Worm (Caenorhabditis elegans) whole organism, L4 larva: ENCODE measurements around the gene H14A12.3.
A peak's percentile ranks its signal among the peaks of the same experiment; 100 is the strongest.

Experiments
- D1046.2 ChIP-seq: fragments of 200-800 bp; sonication (Bioruptor generic); IDR thresholded peaks from 2 replicates; pipeline ENCODE4 v1.3.6; 2022; ENCODE audit warnings: missing genetic modification characterization, missing compliant biosample characterization
- F10B5.3 ChIP-seq: sonication (generic microtip); optimal IDR thresholded peaks from 2 replicates; lab custom pipeline; 2016; ENCODE audit warnings: mild to moderate bottlenecking, missing genetic modification characterization, missing compliant biosample characterization
- F37D6.2 ChIP-seq: sonication (generic microtip); optimal IDR thresholded peaks from 2 replicates; lab custom pipeline; 2016; ENCODE audit warnings: mild to moderate bottlenecking, missing genetic modification characterization, missing compliant biosample characterization
- F44E2.7 ChIP-seq: fragments of 200-800 bp; sonication (Bioruptor generic); IDR thresholded peaks from 2 replicates; pipeline ENCODE4 v2.1.2; 2022; ENCODE audit warnings: missing genetic modification characterization, missing compliant biosample characterization
- F49E8.2 ChIP-seq: sonication (generic microtip); optimal IDR thresholded peaks from 2 replicates; lab custom pipeline; 2016; ENCODE audit warnings: missing compliant biosample characterization, mild to moderate bottlenecking, missing genetic modification characterization, borderline replicate concordance
- R02D3.7 ChIP-seq: fragments of 150-350 bp; sonication (generic microtip); optimal IDR thresholded peaks from 3 replicates; lab custom pipeline; 2014; ENCODE audit warnings: missing biosample characterization, missing genetic modification characterization
- T20F7.1 ChIP-seq: fragments of 200-800 bp; sonication (Bioruptor generic); optimal IDR thresholded peaks from 2 replicates; lab custom pipeline; 2018; ENCODE audit warnings: mild to moderate bottlenecking, missing genetic modification characterization, missing compliant biosample characterization
- Y105C5A.15 ChIP-seq: fragments of 200-800 bp; sonication (Bioruptor generic); IDR thresholded peaks from 2 replicates; pipeline ENCODE4 v1.3.6; 2022; ENCODE audit warnings: missing genetic modification characterization, missing compliant biosample characterization
- Y5F2A.4 ChIP-seq: fragments of 200-800 bp; sonication (Bioruptor generic); optimal IDR thresholded peaks from 2 replicates; lab custom pipeline; 2018; ENCODE audit warnings: mild to moderate bottlenecking, missing genetic modification characterization, missing compliant biosample characterization
- Y75B8A.6 ChIP-seq: fragments of 200-800 bp; sonication (Bioruptor generic); IDR thresholded peaks from 2 replicates; pipeline ENCODE4 v1.3.6; 2022; ENCODE audit warnings: missing genetic modification reagents, missing genetic modification characterization, missing compliant biosample characterization
- ZK546.5 ChIP-seq, 2 experiments: sonication (generic microtip); optimal IDR thresholded peaks; 2 replicates each; lab custom pipeline; 2017; ENCODE audit warnings: missing biosample characterization in 2 of 2, missing genetic modification characterization in 2 of 2
- aha-1 ChIP-seq: fragments of 150-350 bp; peaks from one replicate; lab custom pipeline; 2014; ENCODE audit warnings: missing biosample characterization, missing genetic modification characterization
- ama-1 ChIP-seq: fragments of 150-350 bp; optimal IDR thresholded peaks from 2 replicates; lab custom pipeline; 2014; ENCODE audit warnings: inconsistent platforms, mixed read lengths
- attf-4 ChIP-seq: sonication (generic microtip); optimal IDR thresholded peaks from 3 replicates; lab custom pipeline; 2017; ENCODE audit warnings: missing biosample characterization, missing genetic modification characterization
- ceh-20 ChIP-seq: fragments of 200-800 bp; sonication (Bioruptor generic); IDR thresholded peaks from 2 replicates; pipeline ENCODE4 v1.3.6; 2022; ENCODE audit warnings: missing genetic modification reagents, missing genetic modification characterization, missing compliant biosample characterization
- ceh-32 ChIP-seq: sonication (generic microtip); optimal IDR thresholded peaks from 2 replicates; lab custom pipeline; 2016; ENCODE audit warnings: mild to moderate bottlenecking, missing genetic modification characterization, missing compliant biosample characterization; ENCODE audit not compliant: poor library complexity
- ceh-62 ChIP-seq: sonication (generic microtip); optimal IDR thresholded peaks from 2 replicates; lab custom pipeline; 2017; ENCODE audit warnings: missing biosample characterization, missing genetic modification characterization
- ces-1 ChIP-seq: fragments of 150-350 bp; sonication (generic microtip); optimal IDR thresholded peaks from 4 replicates; lab custom pipeline; 2014; ENCODE audit warnings: missing biosample characterization, missing genetic modification reagents, missing genetic modification characterization
- daf-8 ChIP-seq: fragments of 200-800 bp; sonication (Bioruptor generic); IDR thresholded peaks from 2 replicates; pipeline ENCODE4 v1.3.6; 2022; ENCODE audit warnings: missing genetic modification characterization, missing compliant biosample characterization
- dmd-8 ChIP-seq: fragments of 200-800 bp; sonication (Bioruptor generic); IDR thresholded peaks from 2 replicates; pipeline ENCODE4 v1.3.6; 2022; ENCODE audit warnings: missing genetic modification characterization, missing compliant biosample characterization
- dmd-9 ChIP-seq: fragments of 200-800 bp; sonication (Bioruptor generic); IDR thresholded peaks from 2 replicates; pipeline ENCODE4 v1.3.6; 2022; ENCODE audit warnings: missing genetic modification reagents, missing genetic modification characterization, missing compliant biosample characterization
- dpl-1 ChIP-seq: fragments of 150-350 bp; optimal IDR thresholded peaks from 2 replicates; lab custom pipeline; 2014; ENCODE audit warnings: missing biosample characterization, missing genetic modification reagents, missing genetic modification characterization
- egl-43 ChIP-seq: fragments of 200-800 bp; sonication (Bioruptor generic); IDR thresholded peaks from 2 replicates; pipeline ENCODE4 v1.3.6; 2022; ENCODE audit warnings: missing genetic modification reagents, missing genetic modification characterization, missing compliant biosample characterization
- gei-8 ChIP-seq: fragments of 200-800 bp; sonication (Bioruptor generic); optimal IDR thresholded peaks from 2 replicates; lab custom pipeline; 2018; ENCODE audit warnings: mild to moderate bottlenecking, missing genetic modification characterization, missing compliant biosample characterization
- hif-1 ChIP-seq, 2 experiments: sonication (generic microtip); optimal IDR thresholded peaks; 2 replicates each; lab custom pipeline; 2016 to 2017; ENCODE audit warnings: missing compliant biosample characterization in 2 of 2, missing genetic modification characterization in 2 of 2, missing genetic modification reagents in 2 of 2, missing genotype in 2 of 2, mild to moderate bottlenecking in 1 of 2
- hlh-30 ChIP-seq: sonication (generic microtip); optimal IDR thresholded peaks from 2 replicates; lab custom pipeline; 2017; ENCODE audit warnings: antibody characterized with exemption, mild to moderate bottlenecking, missing genetic modification characterization, missing compliant biosample characterization; ENCODE audit not compliant: insufficient read depth
- lin-1 ChIP-seq: fragments of 200-800 bp; sonication (Bioruptor generic); IDR thresholded peaks from 2 replicates; pipeline ENCODE4 v1.3.6; 2022; ENCODE audit warnings: missing genetic modification reagents, missing genetic modification characterization, missing compliant biosample characterization
- lin-13 ChIP-seq: fragments of 150-350 bp; optimal IDR thresholded peaks from 2 replicates; lab custom pipeline; 2014; ENCODE audit warnings: missing biosample characterization, missing genetic modification reagents, missing genetic modification characterization
- lin-39 ChIP-seq: fragments of 150-350 bp; optimal IDR thresholded peaks from 2 replicates; lab custom pipeline; 2014; ENCODE audit warnings: missing biosample characterization, missing genetic modification reagents, missing genetic modification characterization
- madf-9 ChIP-seq: fragments of 200-800 bp; sonication (Bioruptor generic); conservative IDR thresholded peaks from 2 replicates; pipeline ENCODE4 v1.3.6; 2022; ENCODE audit warnings: missing genetic modification reagents, missing genetic modification characterization, missing compliant biosample characterization
- mdt-29 ChIP-seq: fragments of 200-800 bp; sonication (Bioruptor generic); IDR thresholded peaks from 2 replicates; pipeline ENCODE4 v1.3.6; 2022; ENCODE audit warnings: missing genetic modification reagents, missing genetic modification characterization, missing compliant biosample characterization
- mxl-3 ChIP-seq: fragments of 200-800 bp; sonication (Bioruptor generic); optimal IDR thresholded peaks from 2 replicates; lab custom pipeline; 2018; ENCODE audit warnings: mild to moderate bottlenecking, missing genetic modification characterization, missing compliant biosample characterization
- nhr-10 ChIP-seq: fragments of 150-350 bp; optimal IDR thresholded peaks from 2 replicates; lab custom pipeline; 2014; ENCODE audit warnings: missing biosample characterization, missing genetic modification characterization
- nhr-11 ChIP-seq: fragments of 150-350 bp; optimal IDR thresholded peaks from 2 replicates; lab custom pipeline; 2014; ENCODE audit warnings: missing biosample characterization, missing genetic modification characterization
- nhr-111 ChIP-seq: fragments of 200-800 bp; sonication (Bioruptor generic); optimal IDR thresholded peaks from 2 replicates; lab custom pipeline; 2018; ENCODE audit warnings: mild to moderate bottlenecking, missing genetic modification characterization, missing compliant biosample characterization
- nhr-237 ChIP-seq: sonication (generic microtip); optimal IDR thresholded peaks from 2 replicates; lab custom pipeline; 2017; ENCODE audit warnings: missing biosample characterization, missing genetic modification characterization
- nhr-42 ChIP-seq: fragments of 200-800 bp; sonication (Bioruptor generic); IDR thresholded peaks from 2 replicates; pipeline ENCODE4 v1.3.6; 2022; ENCODE audit warnings: missing genetic modification characterization, missing compliant biosample characterization
- nhr-77 ChIP-seq: fragments of 150-350 bp; optimal IDR thresholded peaks from 2 replicates; lab custom pipeline; 2014; ENCODE audit warnings: missing biosample characterization, missing genetic modification characterization
- pha-4 ChIP-seq, 2 experiments: fragments of 150-350 bp in 1 of 2; fragments of 200-800 bp in 1 of 2; sonication (Bioruptor generic) in 1 of 2; IDR thresholded peaks in 1 of 2; optimal IDR thresholded peaks in 1 of 2; 2 replicates each; pipeline versions ENCODE4 v1.3.6 to Lab custom; 2014 to 2022; ENCODE audit warnings: missing genetic modification characterization in 2 of 2, missing genetic modification reagents in 2 of 2, missing biosample characterization in 1 of 2, missing compliant biosample characterization in 1 of 2
- pqm-1 ChIP-seq: sonication (generic microtip); optimal IDR thresholded peaks from 2 replicates; lab custom pipeline; 2017; ENCODE audit warnings: missing biosample characterization, missing genetic modification characterization
- rbr-2 ChIP-seq: sonication (generic microtip); optimal IDR thresholded peaks from 2 replicates; lab custom pipeline; 2016; ENCODE audit warnings: missing genotype, missing genetic modification characterization, missing compliant biosample characterization
- skn-1 ChIP-seq: fragments of 150-350 bp; optimal IDR thresholded peaks from 2 replicates; lab custom pipeline; 2014; ENCODE audit warnings: missing biosample characterization, missing genetic modification characterization
- snpc-1.2 ChIP-seq: fragments of 200-800 bp; sonication (Bioruptor generic); IDR thresholded peaks from 2 replicates; pipeline ENCODE4 v1.3.6; 2022; ENCODE audit warnings: missing genetic modification reagents, missing genetic modification characterization, missing compliant biosample characterization
- snpc-4 ChIP-seq: fragments of 150-350 bp; optimal IDR thresholded peaks from 2 replicates; lab custom pipeline; 2014; ENCODE audit warnings: missing biosample characterization, missing genetic modification characterization
- spr-1 ChIP-seq: sonication (generic microtip); optimal IDR thresholded peaks from 2 replicates; lab custom pipeline; 2016; ENCODE audit warnings: mild to moderate bottlenecking, missing genetic modification characterization, missing compliant biosample characterization
- tag-97 ChIP-seq: fragments of 200-800 bp; sonication (Bioruptor generic); IDR thresholded peaks from 2 replicates; pipeline ENCODE4 v1.3.6; 2022; ENCODE audit warnings: missing genetic modification characterization, missing compliant biosample characterization
- tra-1 ChIP-seq: fragments of 200-800 bp; sonication (Bioruptor generic); IDR thresholded peaks from 2 replicates; pipeline ENCODE4 v1.3.6; 2022; ENCODE audit warnings: missing genetic modification reagents, missing genetic modification characterization, missing compliant biosample characterization
- unc-130 ChIP-seq: sonication (generic microtip); optimal IDR thresholded peaks from 2 replicates; lab custom pipeline; 2016; ENCODE audit warnings: missing genetic modification reagents, missing genetic modification characterization, missing compliant biosample characterization
- vab-7 ChIP-seq: fragments of 200-800 bp; sonication (Bioruptor generic); IDR thresholded peaks from 2 replicates; pipeline ENCODE4 v1.3.6; 2022; ENCODE audit warnings: missing genetic modification reagents, missing genetic modification characterization, missing compliant biosample characterization
- zag-1 ChIP-seq: fragments of 150-350 bp; optimal IDR thresholded peaks from 2 replicates; lab custom pipeline; 2014; ENCODE audit warnings: missing biosample characterization, missing genetic modification characterization
- zfp-3 ChIP-seq: fragments of 200-800 bp; sonication (Bioruptor generic); conservative IDR thresholded peaks from 2 replicates; pipeline ENCODE4 v1.3.6; 2022; ENCODE audit warnings: missing genetic modification reagents, missing genetic modification characterization, missing compliant biosample characterization
- zip-2 ChIP-seq: fragments of 150-350 bp; optimal IDR thresholded peaks from 2 replicates; lab custom pipeline; 2014; ENCODE audit warnings: missing biosample characterization, missing genetic modification characterization
- ztf-7 ChIP-seq: fragments of 150-350 bp; optimal IDR thresholded peaks from 2 replicates; lab custom pipeline; 2014; ENCODE audit warnings: missing biosample characterization, missing genetic modification characterization

Gene H14A12.3

DNA sequence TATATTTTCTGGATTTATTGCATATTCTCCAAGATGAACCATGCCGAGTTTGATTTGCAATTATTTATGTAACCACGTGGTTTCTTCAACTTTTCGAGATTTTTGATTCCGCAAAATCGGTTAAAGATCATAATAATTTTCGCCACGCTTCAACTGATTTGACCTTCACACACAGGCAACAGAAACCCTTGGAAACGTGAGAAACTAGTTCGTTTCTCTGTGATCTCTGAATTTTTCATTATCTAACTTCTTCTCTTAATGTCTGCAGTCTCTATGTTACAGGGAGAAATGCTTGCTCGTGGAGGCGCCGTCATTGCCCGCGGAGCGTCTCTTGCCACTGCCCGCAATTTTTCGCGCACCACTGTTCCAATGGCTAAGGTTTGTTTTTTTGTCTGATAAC, 1.8 kb downstream of the H14A12.3 start, which contains the start of gene fum-1 (continued):
- TF ChIP-seq daf-8 (GFP tag; lab: Robert Waterston, UW) (no peak), tag-97 (GFP tag; lab: Robert Waterston, UW) (no peak), ceh-20 (GFP tag; lab: Robert Waterston, UW) (no peak), rbr-2 (peak; percentile 33), snpc-1.2 (GFP tag; lab: Robert Waterston, UW) (no peak), F44E2.7 (no peak), T20F7.1 (GFP tag; lab: Kevin White, UChicago) (peak; percentile 10), nhr-42 (GFP tag; lab: Robert Waterston, UW) (no peak), nhr-237 (tag; lab: Kevin White, UChicago) (no peak), zip-2 (tag; lab: Kevin White, UChicago) (no peak), zfp-3 (GFP tag; lab: Robert Waterston, UW) (no peak), nhr-111 (GFP tag; lab: Kevin White, UChicago) (no peak), hif-1 (tag; optimal IDR thresholded peaks at IDR 0.05; lab: Kevin White, UChicago) (peak in 1 of 2 experiments; percentile 56), lin-1 (GFP tag; lab: Robert Waterston, UW) (no peak), madf-9 (GFP tag; lab: Robert Waterston, UW) (0 out of 2 replicates have a peak, but pooled peaks have one; percentile 19), tra-1 (GFP tag; lab: Robert Waterston, UW) (no peak), Y105C5A.15 (no peak), pqm-1 (tag; lab: Kevin White, UChicago) (no peak), egl-43 (GFP tag; lab: Robert Waterston, UW) (no peak), Y5F2A.4 (no peak), nhr-77 (no peak), mdt-29 (GFP tag; lab: Robert Waterston, UW) (0 out of 2 replicates have a peak, but pooled peaks have one; percentile 19), nhr-11 (tag; lab: Kevin White, UChicago) (no peak), F10B5.3 (tag; lab: Kevin White, UChicago) (no peak), spr-1 (tag; lab: Kevin White, UChicago) (no peak), F49E8.2 (no peak), attf-4 (no peak), dmd-9 (GFP tag; lab: Robert Waterston, UW) (no peak), mxl-3 (GFP tag; lab: Kevin White, UChicago) (peak; percentile 69), ces-1 (GFP tag; lab: Kevin White, UChicago) (no peak), ceh-32 (tag; lab: Kevin White, UChicago) (no peak), snpc-4 (tag; lab: Kevin White, UChicago) (no peak), ceh-62 (tag; lab: Kevin White, UChicago) (no peak), Y75B8A.6 (GFP tag; lab: Robert Waterston, UW) (no peak), aha-1 (tag; lab: Kevin White, UChicago) (peak; percentile 97), pha-4 (GFP tag; IDR thresholded peaks at IDR 0.05; lab: Robert Waterston, UW) (no peak), pha-4 (tag; optimal IDR thresholded peaks at IDR 0.05; lab: Kevin White, UChicago) (no peak), R02D3.7 (no peak), nhr-10 (tag; lab: Kevin White, UChicago) (no peak), skn-1 (tag; lab: Kevin White, UChicago) (no peak), hlh-30 (tag; lab: Kevin White, UChicago) (peak; percentile 69), unc-130 (GFP tag; lab: Kevin White, UChicago) (no peak), lin-13 (GFP tag; lab: Kevin White, UChicago) (peak; percentile 30), zag-1 (tag; lab: Kevin White, UChicago) (no peak), lin-39 (tag; lab: Kevin White, UChicago) (no peak), ama-1 (lab: Kevin White, UChicago) (peak; percentile 78), ZK546.5 (tag; optimal IDR thresholded peaks at IDR 0.05; lab: Kevin White, UChicago) (no peak), dpl-1 (GFP tag; lab: Kevin White, UChicago) (peak; percentile 49), F37D6.2 (tag; lab: Kevin White, UChicago) (no peak), ztf-7 (tag; lab: Kevin White, UChicago) (no peak), D1046.2 (GFP tag; lab: Robert Waterston, UW) (no peak), dmd-8 (GFP tag; lab: Robert Waterston, UW) (no peak), gei-8 (peak; percentile 21), vab-7 (GFP tag; lab: Robert Waterston, UW) (no peak)
